Fruit fly (Drosophila melanogaster): Measurements from ENCODE around the gene CG43342.

Gene CG43342

dm6 chr3R:22367126-22368076 is 13.7 kb upstream of the CG43342 start, which contains the start of the genes Polr3F and PyK:
TSS of gene Polr3F (minus strand) at chr3R:22367373.
TSS of gene PyK (plus strand) at chr3R:22367536.
- TF ChIP-seq CTCF (optimal IDR thresholded peaks at IDR 0.05) (no peak), CG8478 (optimal IDR thresholded peaks at IDR 0.05) (no peak)

- TF ChIP-seq CTCF (optimal IDR thresholded peaks at IDR 0.05) = no peak
- no peak for TF ChIP-seq CG8478 (optimal IDR thresholded peaks at IDR 0.05)
Measured at dm6 chr3R:22368077-22368776, 12.9 kb upstream of the CG43342 start.

dm6 chr3R:22368777-22369214 is 12.3 kb upstream of the CG43342 start:
- no peak for TF ChIP-seq CG8478 (optimal IDR thresholded peaks at IDR 0.05)
- TF ChIP-seq CTCF (optimal IDR thresholded peaks at IDR 0.05) = no peak

- TF ChIP-seq CG8478 (optimal IDR thresholded peaks at IDR 0.05) (no peak), CTCF (optimal IDR thresholded peaks at IDR 0.05) (no peak)
Measured at dm6 chr3R:22372535-22372934, 8.6 kb upstream of the CG43342 start, which contains the start of gene CG7069. TSS of gene CG7069 (plus strand) at chr3R:22372835.

- TF ChIP-seq CTCF (optimal IDR thresholded peaks at IDR 0.05) = no peak
- TF ChIP-seq CG8478 (optimal IDR thresholded peaks at IDR 0.05) = no peak
Measured at dm6 chr3R:22375674-22376073, 5.5 kb upstream of the CG43342 start, which contains the start of gene CG18596. TSS of gene CG18596 (plus strand) at chr3R:22375923.

dm6 chr3R:22379942-22380341 is 1.2 kb upstream of the CG43342 start, which contains the start of gene CG34149:
TSS of gene CG34149 (plus strand) at chr3R:22380128.
- TF ChIP-seq CG8478 (optimal IDR thresholded peaks at IDR 0.05) = no peak

- no peak for TF ChIP-seq CG8478 (optimal IDR thresholded peaks at IDR 0.05)
- no peak for TF ChIP-seq CTCF (optimal IDR thresholded peaks at IDR 0.05)
Measured at dm6 chr3R:22381735-22382134, 595 bp downstream of the CG43342 start, which contains the start of gene Gpdh3. TSS of gene Gpdh3 (plus strand) at chr3R:22382035.

dm6 chr3R:22389614-22390013 is 8.5 kb downstream of the CG43342 start, which contains the start of the genes CAH8 and CG7059:
TSS of gene CAH8 (minus strand) at chr3R:22389714.
TSS of gene CG7059 (plus strand) at chr3R:22389780.
- no peak for TF ChIP-seq CTCF (optimal IDR thresholded peaks at IDR 0.05)
- TF ChIP-seq CG8478 (optimal IDR thresholded peaks at IDR 0.05) = no peak

- no peak for TF ChIP-seq CG8478 (optimal IDR thresholded peaks at IDR 0.05)
- TF ChIP-seq CTCF (optimal IDR thresholded peaks at IDR 0.05) = no peak
Measured at dm6 chr3R:22390109-22390508, 9.0 kb downstream of the CG43342 start.

- TF ChIP-seq CTCF (optimal IDR thresholded peaks at IDR 0.05) (no peak), CG8478 (optimal IDR thresholded peaks at IDR 0.05) (no peak)
Measured at dm6 chr3R:22394004-22394403, 12.9 kb downstream of the CG43342 start, which contains the start of gene CG13857. TSS of gene CG13857 (minus strand) at chr3R:22394104.

dm6 chr3R:22395409-22396178 is 14.5 kb downstream of the CG43342 start:
- no peak for TF ChIP-seq CTCF (optimal IDR thresholded peaks at IDR 0.05)
- TF ChIP-seq CG8478 (optimal IDR thresholded peaks at IDR 0.05) = no peak

- no peak for TF ChIP-seq CTCF (optimal IDR thresholded peaks at IDR 0.05)
- no peak for TF ChIP-seq CG8478 (optimal IDR thresholded peaks at IDR 0.05)
Measured at dm6 chr3R:22396238-22396772, 15.2 kb downstream of the CG43342 start.

- TF ChIP-seq CG8478 (optimal IDR thresholded peaks at IDR 0.05) = no peak
- TF ChIP-seq CTCF (optimal IDR thresholded peaks at IDR 0.05) = no peak
Measured at dm6 chr3R:22397068-22397700, 16.0 kb downstream of the CG43342 start.

- TF ChIP-seq CG8478 (optimal IDR thresholded peaks at IDR 0.05) (no peak), CTCF (optimal IDR thresholded peaks at IDR 0.05) (no peak)
Measured at dm6 chr3R:22400246-22400645, 19.1 kb downstream of the CG43342 start.
